Worm (Caenorhabditis elegans) whole organism, L4 larva: ENCODE measurements around the gene sbsp-1.

Source experiments
- D1046.2 ChIP-seq: fragments of 200-800 bp; sonication (Bioruptor generic); IDR thresholded peaks from 2 replicates; pipeline ENCODE4 v1.3.6; 2022; ENCODE audit warnings: missing genetic modification characterization, missing compliant biosample characterization
- F37D6.2 ChIP-seq: sonication (generic microtip); optimal IDR thresholded peaks from 2 replicates; lab custom pipeline; 2016; ENCODE audit warnings: mild to moderate bottlenecking, missing genetic modification characterization, missing compliant biosample characterization
- F44E2.7 ChIP-seq: fragments of 200-800 bp; sonication (Bioruptor generic); IDR thresholded peaks from 2 replicates; pipeline ENCODE4 v2.1.2; 2022; ENCODE audit warnings: missing genetic modification characterization, missing compliant biosample characterization
- F49E8.2 ChIP-seq: sonication (generic microtip); optimal IDR thresholded peaks from 2 replicates; lab custom pipeline; 2016; ENCODE audit warnings: missing compliant biosample characterization, mild to moderate bottlenecking, missing genetic modification characterization, borderline replicate concordance
- R02D3.7 ChIP-seq: fragments of 150-350 bp; sonication (generic microtip); optimal IDR thresholded peaks from 3 replicates; lab custom pipeline; 2014; ENCODE audit warnings: missing biosample characterization, missing genetic modification characterization
- Y75B8A.6 ChIP-seq: fragments of 200-800 bp; sonication (Bioruptor generic); IDR thresholded peaks from 2 replicates; pipeline ENCODE4 v1.3.6; 2022; ENCODE audit warnings: missing genetic modification reagents, missing genetic modification characterization, missing compliant biosample characterization
- ama-1 ChIP-seq: fragments of 150-350 bp; optimal IDR thresholded peaks from 2 replicates; lab custom pipeline; 2014; ENCODE audit warnings: inconsistent platforms, mixed read lengths
- arid-1 ChIP-seq: fragments of 200-800 bp; sonication (Bioruptor generic); conservative IDR thresholded peaks from 2 replicates; pipeline ENCODE4 v1.3.6; 2022; ENCODE audit warnings: missing genetic modification reagents, missing genetic modification characterization, missing compliant biosample characterization
- ceh-20 ChIP-seq: fragments of 200-800 bp; sonication (Bioruptor generic); IDR thresholded peaks from 2 replicates; pipeline ENCODE4 v1.3.6; 2022; ENCODE audit warnings: missing genetic modification reagents, missing genetic modification characterization, missing compliant biosample characterization
- ceh-28 ChIP-seq: fragments of 150-350 bp; optimal IDR thresholded peaks from 2 replicates; lab custom pipeline; 2014; ENCODE audit warnings: missing biosample characterization, missing genetic modification reagents, missing genetic modification characterization
- ceh-32 ChIP-seq: sonication (generic microtip); optimal IDR thresholded peaks from 2 replicates; lab custom pipeline; 2016; ENCODE audit warnings: mild to moderate bottlenecking, missing genetic modification characterization, missing compliant biosample characterization; ENCODE audit not compliant: poor library complexity
- ceh-44 ChIP-seq: fragments of 200-800 bp; sonication (Bioruptor generic); IDR thresholded peaks from 2 replicates; pipeline ENCODE4 v1.3.6; 2022; ENCODE audit warnings: missing genetic modification reagents, missing genetic modification characterization, missing compliant biosample characterization
- ceh-62 ChIP-seq: sonication (generic microtip); optimal IDR thresholded peaks from 2 replicates; lab custom pipeline; 2017; ENCODE audit warnings: missing biosample characterization, missing genetic modification characterization
- ceh-82 ChIP-seq: sonication (generic microtip); optimal IDR thresholded peaks from 2 replicates; lab custom pipeline; 2017; ENCODE audit warnings: missing biosample characterization, missing genetic modification characterization
- cey-2 ChIP-seq: sonication (generic microtip); optimal IDR thresholded peaks from 3 replicates; lab custom pipeline; 2017; ENCODE audit warnings: missing genetic modification characterization, mild to moderate bottlenecking, missing compliant biosample characterization, antibody characterized with exemption, borderline replicate concordance; ENCODE audit not compliant: insufficient read depth
- ctbp-1 ChIP-seq: fragments of 200-800 bp; sonication (Bioruptor generic); IDR thresholded peaks from 2 replicates; pipeline ENCODE4 v1.3.6; 2022; ENCODE audit warnings: missing genetic modification reagents, missing genetic modification characterization, missing compliant biosample characterization
- daf-19 ChIP-seq: fragments of 200-800 bp; sonication (Bioruptor generic); conservative IDR thresholded peaks from 2 replicates; pipeline ENCODE4 v1.3.6; 2022; ENCODE audit warnings: missing genetic modification characterization, missing compliant biosample characterization
- daf-8 ChIP-seq: fragments of 200-800 bp; sonication (Bioruptor generic); IDR thresholded peaks from 2 replicates; pipeline ENCODE4 v1.3.6; 2022; ENCODE audit warnings: missing genetic modification characterization, missing compliant biosample characterization
- dmd-6 ChIP-seq: fragments of 200-800 bp; sonication (Bioruptor generic); IDR thresholded peaks from 2 replicates; pipeline ENCODE4 v1.3.6; 2022; ENCODE audit warnings: missing genetic modification reagents, missing genetic modification characterization, missing compliant biosample characterization
- gei-8 ChIP-seq: fragments of 200-800 bp; sonication (Bioruptor generic); optimal IDR thresholded peaks from 2 replicates; lab custom pipeline; 2018; ENCODE audit warnings: mild to moderate bottlenecking, missing genetic modification characterization, missing compliant biosample characterization
- hlh-11 ChIP-seq: fragments of 200-800 bp; sonication (Bioruptor generic); optimal IDR thresholded peaks from 2 replicates; lab custom pipeline; 2018; ENCODE audit warnings: mild to moderate bottlenecking, missing genetic modification characterization, missing compliant biosample characterization
- lim-7 ChIP-seq: fragments of 200-800 bp; sonication (Bioruptor generic); IDR thresholded peaks from 2 replicates; pipeline ENCODE4 v1.3.6; 2022; ENCODE audit warnings: missing genetic modification characterization, missing compliant biosample characterization
- lin-13 ChIP-seq: fragments of 150-350 bp; optimal IDR thresholded peaks from 2 replicates; lab custom pipeline; 2014; ENCODE audit warnings: missing biosample characterization, missing genetic modification reagents, missing genetic modification characterization
- lin-29 ChIP-seq: fragments of 200-800 bp; sonication (Bioruptor generic); IDR thresholded peaks from 2 replicates; pipeline ENCODE4 v1.3.6; 2022; ENCODE audit warnings: missing genetic modification reagents, missing genetic modification characterization, missing compliant biosample characterization
- lin-38 ChIP-seq: fragments of 200-800 bp; sonication (Bioruptor generic); IDR thresholded peaks from 2 replicates; pipeline ENCODE4 v1.3.6; 2022; ENCODE audit warnings: missing genetic modification reagents, missing genetic modification characterization, missing compliant biosample characterization
- lin-39 ChIP-seq: fragments of 150-350 bp; optimal IDR thresholded peaks from 2 replicates; lab custom pipeline; 2014; ENCODE audit warnings: missing biosample characterization, missing genetic modification reagents, missing genetic modification characterization
- lir-3 ChIP-seq: sonication (generic microtip); optimal IDR thresholded peaks from 2 replicates; lab custom pipeline; 2016; ENCODE audit warnings: mild to moderate bottlenecking, missing genetic modification characterization, missing compliant biosample characterization
- lsy-2 ChIP-seq, 2 experiments: fragments of 150-350 bp in 1 of 2; sonication (generic microtip) in 1 of 2; optimal IDR thresholded peaks; 2 replicates each; lab custom pipeline; 2014 to 2017; ENCODE audit warnings: missing biosample characterization in 2 of 2, missing genetic modification characterization in 2 of 2
- madf-9 ChIP-seq: fragments of 200-800 bp; sonication (Bioruptor generic); conservative IDR thresholded peaks from 2 replicates; pipeline ENCODE4 v1.3.6; 2022; ENCODE audit warnings: missing genetic modification reagents, missing genetic modification characterization, missing compliant biosample characterization
- mdl-1 ChIP-seq, 2 experiments: fragments of 150-350 bp in 1 of 2; sonication (generic microtip) in 1 of 2; optimal IDR thresholded peaks; 2 replicates each; lab custom pipeline; 2014 to 2017; ENCODE audit warnings: missing biosample characterization in 2 of 2, missing genetic modification characterization in 2 of 2
- mep-1 ChIP-seq: fragments of 150-350 bp; sonication (generic microtip); optimal IDR thresholded peaks from 3 replicates; lab custom pipeline; 2014; ENCODE audit warnings: missing biosample characterization, missing genetic modification characterization
- mes-2 ChIP-seq: sonication (generic microtip); optimal IDR thresholded peaks from 2 replicates; lab custom pipeline; 2016; ENCODE audit warnings: missing genotype, mild to moderate bottlenecking, missing genetic modification characterization, missing compliant biosample characterization; ENCODE audit not compliant: poor library complexity, severe bottlenecking
- mxl-2 ChIP-seq: fragments of 200-800 bp; sonication (Bioruptor generic); conservative IDR thresholded peaks from 2 replicates; pipeline ENCODE4 v1.3.6; 2022; ENCODE audit warnings: missing genetic modification reagents, missing genetic modification characterization, missing compliant biosample characterization
- nhr-111 ChIP-seq: fragments of 200-800 bp; sonication (Bioruptor generic); optimal IDR thresholded peaks from 2 replicates; lab custom pipeline; 2018; ENCODE audit warnings: mild to moderate bottlenecking, missing genetic modification characterization, missing compliant biosample characterization
- nhr-25 ChIP-seq: sonication (generic microtip); optimal IDR thresholded peaks from 2 replicates; lab custom pipeline; 2017; ENCODE audit warnings: missing genetic modification characterization, mild to moderate bottlenecking, missing compliant biosample characterization, antibody characterized with exemption, moderate library complexity, borderline replicate concordance; ENCODE audit not compliant: insufficient read depth
- nhr-42 ChIP-seq: fragments of 200-800 bp; sonication (Bioruptor generic); IDR thresholded peaks from 2 replicates; pipeline ENCODE4 v1.3.6; 2022; ENCODE audit warnings: missing genetic modification characterization, missing compliant biosample characterization
- nhr-6 ChIP-seq: fragments of 150-350 bp; optimal IDR thresholded peaks from 2 replicates; lab custom pipeline; 2014; ENCODE audit warnings: missing biosample characterization, missing genetic modification characterization
- nhr-76 ChIP-seq: fragments of 150-350 bp; optimal IDR thresholded peaks from 2 replicates; lab custom pipeline; 2014; ENCODE audit warnings: missing biosample characterization, missing genetic modification characterization
- nhr-77 ChIP-seq: fragments of 150-350 bp; optimal IDR thresholded peaks from 2 replicates; lab custom pipeline; 2014; ENCODE audit warnings: missing biosample characterization, missing genetic modification characterization
- php-3 ChIP-seq: fragments of 200-800 bp; sonication (Bioruptor generic); IDR thresholded peaks from 2 replicates; pipeline ENCODE4 v1.3.6; 2022; ENCODE audit warnings: missing genetic modification reagents, missing genetic modification characterization, missing compliant biosample characterization
- saeg-2 ChIP-seq: fragments of 200-800 bp; sonication (Bioruptor generic); IDR thresholded peaks from 2 replicates; pipeline ENCODE4 v1.3.6; 2022; ENCODE audit warnings: missing genetic modification reagents, missing genetic modification characterization, missing compliant biosample characterization
- snpc-4 ChIP-seq: fragments of 150-350 bp; optimal IDR thresholded peaks from 2 replicates; lab custom pipeline; 2014; ENCODE audit warnings: missing biosample characterization, missing genetic modification characterization
- tag-97 ChIP-seq: fragments of 200-800 bp; sonication (Bioruptor generic); IDR thresholded peaks from 2 replicates; pipeline ENCODE4 v1.3.6; 2022; ENCODE audit warnings: missing genetic modification characterization, missing compliant biosample characterization
- unc-62 ChIP-seq, 3 experiments: fragments of 150-350 bp in 1 of 3; sonication (generic microtip); optimal IDR thresholded peaks in 2 of 3; peaks in 1 of 3; 1 replicate in 1 of 3; 2 replicates in 2 of 3; lab custom pipeline; 2014 to 2017; ENCODE audit warnings: missing biosample characterization in 3 of 3, missing genetic modification characterization in 3 of 3, missing genetic modification reagents in 3 of 3, missing genotype in 1 of 3
- zag-1 ChIP-seq: fragments of 150-350 bp; optimal IDR thresholded peaks from 2 replicates; lab custom pipeline; 2014; ENCODE audit warnings: missing biosample characterization, missing genetic modification characterization
- zfp-3 ChIP-seq: fragments of 200-800 bp; sonication (Bioruptor generic); conservative IDR thresholded peaks from 2 replicates; pipeline ENCODE4 v1.3.6; 2022; ENCODE audit warnings: missing genetic modification reagents, missing genetic modification characterization, missing compliant biosample characterization
- zip-11 ChIP-seq: fragments of 200-800 bp; sonication (Bioruptor generic); IDR thresholded peaks from 2 replicates; pipeline ENCODE4 v1.3.6; 2022; ENCODE audit warnings: missing genetic modification characterization, missing compliant biosample characterization
- ztf-11 ChIP-seq: fragments of 150-350 bp; optimal IDR thresholded peaks from 2 replicates; lab custom pipeline; 2014; ENCODE audit warnings: missing biosample characterization, missing genetic modification characterization
- ztf-7 ChIP-seq: fragments of 150-350 bp; optimal IDR thresholded peaks from 2 replicates; lab custom pipeline; 2014; ENCODE audit warnings: missing biosample characterization, missing genetic modification characterization

Gene sbsp-1

ce11 chrIII:10856830-10857229, 24.1 kb downstream of the sbsp-1 start (continued):
- TF ChIP-seq F37D6.2, result no peak
- TF ChIP-seq zip-11 (GFP tag; lab: Robert Waterston, UW), result no peak
- no peak for TF ChIP-seq lim-7 (GFP tag; lab: Robert Waterston, UW)
- TF ChIP-seq nhr-25, result no peak
- no peak for TF ChIP-seq nhr-111 (GFP tag; lab: Kevin White, UChicago)
- 0 out of 2 replicates have a peak, but pooled peaks have one; percentile 52 for TF ChIP-seq nhr-42 (GFP tag; lab: Robert Waterston, UW)
- TF ChIP-seq Y75B8A.6 (GFP tag; lab: Robert Waterston, UW), result no peak
- no peak for TF ChIP-seq lin-29 (GFP tag; lab: Robert Waterston, UW)
- TF ChIP-seq hlh-11 (tag; lab: Kevin White, UChicago), result no peak
- TF ChIP-seq D1046.2 (GFP tag; lab: Robert Waterston, UW), result 0 out of 2 replicates have a peak, but pooled peaks have one; percentile 56
- no peak for TF ChIP-seq daf-8
- no peak for TF ChIP-seq nhr-77 (tag; lab: Kevin White, UChicago)
- 0 out of 2 replicates have a peak, but pooled peaks have one; percentile 57 for TF ChIP-seq tag-97 (GFP tag; lab: Robert Waterston, UW)
- no peak for TF ChIP-seq ctbp-1 (GFP tag; lab: Robert Waterston, UW)
- TF ChIP-seq nhr-6 (tag; lab: Kevin White, UChicago), result no peak
- no peak for TF ChIP-seq ztf-11 (tag; lab: Kevin White, UChicago)
- TF ChIP-seq mxl-2 (GFP tag; lab: Robert Waterston, UW), result no peak
- TF ChIP-seq ceh-20, result no peak
- TF ChIP-seq mdl-1 (tag; optimal IDR thresholded peaks at IDR 0.05; lab: Kevin White, UChicago), result no peak
- TF ChIP-seq ceh-32, result no peak
- no peak for TF ChIP-seq lin-13 (GFP tag; lab: Kevin White, UChicago)
- no peak for TF ChIP-seq lir-3 (tag; lab: Kevin White, UChicago)
- TF ChIP-seq ceh-62 (tag; lab: Kevin White, UChicago), result no peak
- no peak for TF ChIP-seq lin-38
- no peak for TF ChIP-seq saeg-2 (GFP tag; lab: Robert Waterston, UW)
- TF ChIP-seq F49E8.2 (tag; lab: Kevin White, UChicago), result no peak
- TF ChIP-seq cey-2, result no peak
- TF ChIP-seq unc-62 (GFP tag; optimal IDR thresholded peaks at IDR 0.05 in 1 of 2; lab: Kevin White, UChicago), result no peak
- TF ChIP-seq unc-62 (tag; optimal IDR thresholded peaks at IDR 0.05; lab: Kevin White, UChicago), result no peak
- TF ChIP-seq nhr-76 (tag; lab: Kevin White, UChicago), result no peak
- no peak for TF ChIP-seq php-3 (GFP tag; lab: Robert Waterston, UW)
- TF ChIP-seq zfp-3, result no peak
- no peak for TF ChIP-seq zag-1 (tag; lab: Kevin White, UChicago)
- TF ChIP-seq lsy-2 (tag; optimal IDR thresholded peaks at IDR 0.05; lab: Kevin White, UChicago), result no peak
- TF ChIP-seq F44E2.7 (GFP tag; lab: Robert Waterston, UW), result no peak
- TF ChIP-seq mep-1 (tag; lab: Kevin White, UChicago), result no peak
- TF ChIP-seq ceh-82, result no peak
- no peak for TF ChIP-seq gei-8 (GFP tag; lab: Kevin White, UChicago)
- no peak for TF ChIP-seq R02D3.7 (tag; lab: Kevin White, UChicago)

ce11 chrIII:10857984-10858383, 25.2 kb downstream of the sbsp-1 start, which contains the start of gene oxi-1:
Gene oxi-1 (plus strand): TSS chrIII:10858284.
- TF ChIP-seq daf-19 (GFP tag; lab: Robert Waterston, UW) (no peak), ceh-28 (tag; lab: Kevin White, UChicago) (no peak), daf-8 (no peak), dmd-6 (GFP tag; lab: Robert Waterston, UW) (no peak), nhr-6 (tag; lab: Kevin White, UChicago) (no peak), snpc-4 (tag; lab: Kevin White, UChicago) (no peak), ztf-7 (no peak), ceh-44 (GFP tag; lab: Robert Waterston, UW) (no peak), mxl-2 (GFP tag; lab: Robert Waterston, UW) (no peak), madf-9 (GFP tag; lab: Robert Waterston, UW) (no peak), lin-39 (tag; lab: Kevin White, UChicago) (no peak), arid-1 (GFP tag; lab: Robert Waterston, UW) (no peak), ama-1 (no peak), mes-2 (tag; lab: Kevin White, UChicago) (no peak), zip-11 (GFP tag; lab: Robert Waterston, UW) (no peak), ceh-62 (tag; lab: Kevin White, UChicago) (no peak)
